Fruit fly (Drosophila melanogaster) whole organism, embryonic: Measurements from ENCODE around the gene CG7231.
A peak's percentile ranks its signal among the peaks of the same experiment; 100 is the strongest.

Experiments used
- CG11247 ChIP-seq: fragments of 200-800 bp; sonication (Bioruptor generic); IDR thresholded peaks from 2 replicates; pipeline ENCODE4 v1.3.6; 2022; ENCODE audit warnings: missing biosample characterization, missing genetic modification characterization
- CG11456 ChIP-seq: fragments of 200-800 bp; sonication (Bioruptor generic); IDR thresholded peaks from 3 replicates; pipeline ENCODE4 v1.3.6; 2022; ENCODE audit warnings: missing biosample characterization, missing genetic modification characterization
- CG1233 ChIP-seq: fragments of 200-800 bp; sonication (Bioruptor generic); optimal IDR thresholded peaks from 4 replicates; lab custom pipeline; 2018; ENCODE audit warnings: missing biosample characterization, mild to moderate bottlenecking, missing genetic modification characterization
- CG12391 ChIP-seq: fragments of 200-800 bp; sonication (Bioruptor generic); optimal IDR thresholded peaks from 3 replicates; lab custom pipeline; 2018; ENCODE audit warnings: missing biosample characterization, mild to moderate bottlenecking, missing genetic modification characterization, moderate library complexity
- CG14014 ChIP-seq: fragments of 200-800 bp; sonication (Bioruptor generic); IDR thresholded peaks from 2 replicates; pipeline ENCODE4 v1.3.6; 2022; ENCODE audit warnings: missing biosample characterization, missing genetic modification characterization
- CG14710 ChIP-seq: fragments of 200-800 bp; sonication (Bioruptor generic); optimal IDR thresholded peaks from 3 replicates; lab custom pipeline; 2019; ENCODE audit warnings: missing biosample characterization, mild to moderate bottlenecking, missing genetic modification characterization, moderate library complexity
- CG15073 ChIP-seq: fragments of 200-800 bp; sonication (Bioruptor generic); optimal IDR thresholded peaks from 2 replicates; lab custom pipeline; 2016; ENCODE audit warnings: missing biosample characterization, missing genetic modification characterization
- CG1792 ChIP-seq: fragments of 200-800 bp; sonication (Bioruptor generic); optimal IDR thresholded peaks from 2 replicates; lab custom pipeline; 2016; ENCODE audit warnings: missing biosample characterization, missing genetic modification characterization
- CG18476 ChIP-seq: fragments of 200-800 bp; sonication (Bioruptor generic); optimal IDR thresholded peaks from 2 replicates; lab custom pipeline; 2016; ENCODE audit warnings: missing biosample characterization, mild to moderate bottlenecking, missing genetic modification characterization
- CG31388 ChIP-seq: fragments of 200-800 bp; sonication (Bioruptor generic); optimal IDR thresholded peaks from 2 replicates; lab custom pipeline; 2016; ENCODE audit warnings: missing biosample characterization, missing genetic modification characterization
- CG3163 ChIP-seq: fragments of 200-800 bp; sonication (Bioruptor generic); optimal IDR thresholded peaks from 3 replicates; lab custom pipeline; 2016; ENCODE audit warnings: missing biosample characterization, missing genetic modification characterization
- CG34224 ChIP-seq: fragments of 200-800 bp; sonication (Bioruptor generic); IDR thresholded peaks from 3 replicates; pipeline ENCODE4 v1.3.6; 2022; ENCODE audit warnings: missing biosample characterization, missing genetic modification characterization; ENCODE audit not compliant: partially characterized antibody
- CG3726 ChIP-seq: fragments of 200-800 bp; sonication (Bioruptor generic); IDR thresholded peaks from 3 replicates; pipeline ENCODE4, ENCODE4 v1.3.6; 2022; ENCODE audit warnings: missing biosample characterization, missing genetic modification characterization
- CG6175 ChIP-seq: fragments of 200-800 bp; sonication (Bioruptor generic); IDR thresholded peaks from 3 replicates; pipeline ENCODE4 v1.3.6; 2022; ENCODE audit warnings: missing biosample characterization, missing genetic modification characterization
- CG6813 ChIP-seq: fragments of 200-800 bp; sonication (Bioruptor generic); optimal IDR thresholded peaks from 2 replicates; lab custom pipeline; 2017; ENCODE audit warnings: missing biosample characterization, missing genetic modification characterization, mild to moderate bottlenecking, moderate library complexity, missing genetic modification reagents
- CG7556 ChIP-seq: fragments of 200-800 bp; sonication (Bioruptor generic); optimal IDR thresholded peaks from 2 replicates; lab custom pipeline; 2017; ENCODE audit warnings: missing biosample characterization, mild to moderate bottlenecking, missing genetic modification characterization
- CG8765 ChIP-seq: fragments of 200-800 bp; sonication (Bioruptor generic); IDR thresholded peaks from 2 replicates; pipeline ENCODE4 v1.3.6; 2022; ENCODE audit warnings: missing biosample characterization, missing genetic modification characterization
- CG8944 ChIP-seq: fragments of 200-800 bp; sonication (Bioruptor generic); optimal IDR thresholded peaks from 3 replicates; lab custom pipeline; 2016; ENCODE audit warnings: missing biosample characterization, missing genetic modification characterization
- CG9797 ChIP-seq: fragments of 200-800 bp; sonication (Bioruptor generic); optimal IDR thresholded peaks from 3 replicates; lab custom pipeline; 2018; ENCODE audit warnings: missing biosample characterization, mild to moderate bottlenecking, missing genetic modification characterization
- CG9817 ChIP-seq: fragments of 200-800 bp; sonication (Bioruptor generic); optimal IDR thresholded peaks from 2 replicates; lab custom pipeline; 2018; ENCODE audit warnings: missing biosample characterization, mild to moderate bottlenecking, missing genetic modification characterization, moderate library complexity
- ERR ChIP-seq: fragments of 200-800 bp; sonication (Bioruptor generic); optimal IDR thresholded peaks from 2 replicates; lab custom pipeline; 2016; ENCODE audit warnings: missing biosample characterization, missing genetic modification characterization
- Ets65A ChIP-seq: fragments of 200-800 bp; sonication (Bioruptor generic); peaks from one replicate; lab custom pipeline; 2016; ENCODE audit warnings: missing biosample characterization, missing genetic modification characterization
- Ets97D ChIP-seq: fragments of 200-800 bp; sonication (Bioruptor generic); optimal IDR thresholded peaks from 3 replicates; lab custom pipeline; 2016; ENCODE audit warnings: missing biosample characterization, missing genetic modification characterization
- H2.0 ChIP-seq: fragments of 200-800 bp; sonication (Bioruptor generic); IDR thresholded peaks from 2 replicates; pipeline ENCODE4 v1.3.6; 2022; ENCODE audit warnings: missing biosample characterization, missing genetic modification characterization
- Hmx ChIP-seq: fragments of 200-800 bp; sonication (Bioruptor generic); optimal IDR thresholded peaks from 2 replicates; lab custom pipeline; 2016; ENCODE audit warnings: missing biosample characterization, missing genetic modification characterization
- Meics ChIP-seq: fragments of 200-800 bp; sonication (Bioruptor generic); optimal IDR thresholded peaks from 2 replicates; lab custom pipeline; 2017; ENCODE audit warnings: missing biosample characterization, mild to moderate bottlenecking, missing genetic modification characterization
- NFAT ChIP-seq: fragments of 200-800 bp; sonication (Bioruptor generic); IDR thresholded peaks from 2 replicates; pipeline ENCODE4 v1.3.6; 2022; ENCODE audit warnings: missing biosample characterization, missing genetic modification characterization
- NfI ChIP-seq: fragments of 200-800 bp; sonication (Bioruptor generic); optimal IDR thresholded peaks from 3 replicates; lab custom pipeline; 2018; ENCODE audit warnings: missing biosample characterization, mild to moderate bottlenecking, missing genetic modification characterization, moderate library complexity
- Oaz ChIP-seq: fragments of 200-800 bp; sonication (Bioruptor generic); IDR thresholded peaks from 2 replicates; pipeline ENCODE4 v1.3.6; 2022; ENCODE audit warnings: missing biosample characterization, missing genetic modification characterization
- Vsx1 ChIP-seq: fragments of 200-800 bp; sonication (Bioruptor generic); optimal IDR thresholded peaks from 2 replicates; lab custom pipeline; 2017; ENCODE audit warnings: missing biosample characterization, mild to moderate bottlenecking, missing genetic modification characterization, missing genetic modification reagents
- Xbp1 ChIP-seq: fragments of 200-800 bp; sonication (Bioruptor generic); optimal IDR thresholded peaks from 3 replicates; lab custom pipeline; 2016; ENCODE audit warnings: missing biosample characterization, mild to moderate bottlenecking, missing genetic modification characterization
- bab2 ChIP-seq: fragments of 200-800 bp; sonication (Bioruptor generic); optimal IDR thresholded peaks from 2 replicates; lab custom pipeline; 2016; ENCODE audit warnings: missing biosample characterization, missing genetic modification characterization
- crc ChIP-seq: fragments of 200-800 bp; sonication (Bioruptor generic); optimal IDR thresholded peaks from 2 replicates; lab custom pipeline; 2016; ENCODE audit warnings: missing biosample characterization, missing genetic modification characterization
- danr ChIP-seq: fragments of 200-800 bp; sonication (Bioruptor generic); IDR thresholded peaks from 2 replicates; pipeline ENCODE4 v1.3.6; 2022; ENCODE audit warnings: missing biosample characterization, missing genetic modification characterization
- eve ChIP-seq, 2 experiments: fragments of >200 bp; optimal IDR thresholded peaks; 2 replicates each; lab custom pipeline; 2017; ENCODE audit warnings: missing biosample characterization in 2 of 2, missing genetic modification characterization in 2 of 2
- gem ChIP-seq: fragments of 200-800 bp; sonication (Bioruptor generic); optimal IDR thresholded peaks from 2 replicates; lab custom pipeline; 2019; ENCODE audit warnings: missing biosample characterization, mild to moderate bottlenecking, missing genetic modification characterization, moderate library complexity
- gro ChIP-seq: fragments of 200-800 bp; sonication (Bioruptor generic); optimal IDR thresholded peaks from 2 replicates; lab custom pipeline; 2016; ENCODE audit warnings: missing biosample characterization, missing genetic modification characterization
- h ChIP-seq: fragments of >200 bp; optimal IDR thresholded peaks from 2 replicates; lab custom pipeline; 2017
- jumu ChIP-seq: fragments of 200-800 bp; sonication (Bioruptor generic); optimal IDR thresholded peaks from 3 replicates; lab custom pipeline; 2016; ENCODE audit warnings: missing biosample characterization, missing genetic modification characterization
- lilli ChIP-seq: fragments of 200-800 bp; sonication (Bioruptor generic); optimal IDR thresholded peaks from 3 replicates; lab custom pipeline; 2016; ENCODE audit warnings: missing biosample characterization, missing genetic modification characterization
- maf-S ChIP-seq: fragments of 200-800 bp; sonication (Bioruptor generic); optimal IDR thresholded peaks from 2 replicates; lab custom pipeline; 2016; ENCODE audit warnings: missing biosample characterization, missing genetic modification characterization
- peb ChIP-seq: fragments of 200-800 bp; sonication (Bioruptor generic); IDR thresholded peaks from 2 replicates; pipeline ENCODE4 v1.3.6; 2022; ENCODE audit warnings: missing biosample characterization, missing genetic modification characterization
- prd ChIP-seq, 3 experiments: fragments of >200 bp in 2 of 3; fragments of 200-800 bp in 1 of 3; sonication (Bioruptor generic) in 1 of 3; optimal IDR thresholded peaks in 2 of 3; IDR thresholded peaks in 1 of 3; 2 replicates in 2 of 3; 3 replicates in 1 of 3; pipeline versions ENCODE4 v1.3.6 to Lab custom; 2017 to 2022; ENCODE audit warnings: missing biosample characterization in 1 of 3, missing genetic modification characterization in 1 of 3
- ro ChIP-seq: fragments of 200-800 bp; sonication (Bioruptor generic); IDR thresholded peaks from 2 replicates; pipeline ENCODE4 v1.3.6; 2022; ENCODE audit warnings: missing biosample characterization, missing genetic modification characterization
- scrt ChIP-seq: fragments of 200-800 bp; sonication (Bioruptor generic); optimal IDR thresholded peaks from 2 replicates; lab custom pipeline; 2018; ENCODE audit warnings: missing biosample characterization, mild to moderate bottlenecking, missing genetic modification characterization, moderate library complexity
- seq ChIP-seq: fragments of 200-800 bp; sonication (Bioruptor generic); IDR thresholded peaks from 2 replicates; pipeline ENCODE4 v1.3.6; 2022; ENCODE audit warnings: missing biosample characterization, missing genetic modification characterization
- stc ChIP-seq: fragments of 200-800 bp; sonication (Bioruptor generic); IDR thresholded peaks from 2 replicates; pipeline ENCODE4 v1.3.6; 2022; ENCODE audit warnings: missing biosample characterization, missing genetic modification characterization
- sug ChIP-seq: fragments of 200-800 bp; optimal IDR thresholded peaks from 2 replicates; lab custom pipeline; 2019; ENCODE audit warnings: missing biosample characterization, mild to moderate bottlenecking, missing genetic modification characterization, moderate library complexity
- tx ChIP-seq: fragments of 200-800 bp; sonication (Bioruptor generic); optimal IDR thresholded peaks from 2 replicates; lab custom pipeline; 2016; ENCODE audit warnings: missing biosample characterization, missing genetic modification characterization

The CG7231 gene

dm6 chr2L:8001694-8002627 is 18.2 kb downstream of the CG7231 start (continued):
- TF ChIP-seq jumu (GFP tag; lab: Kevin White, UChicago) (peak; percentile 74), CG11456 (GFP tag; lab: Robert Waterston, UW) (peak; percentile 77), CG15073 (GFP tag; lab: Kevin White, UChicago) (no peak), CG3726 (GFP tag; lab: Robert Waterston, UW) (peak; percentile 68; the same call in 1 of the 3 replicates), peb (GFP tag; lab: Robert Waterston, UW) (peak; percentile 66), CG34224 (no peak; the same call in 2 of the 3 replicates), ERR (GFP tag; lab: Kevin White, UChicago) (peak; percentile 71), CG8765 (GFP tag; lab: Robert Waterston, UW) (no peak), danr (GFP tag; lab: Robert Waterston, UW) (peak; percentile 82), eve (GFP tag; optimal IDR thresholded peaks at IDR 0.05; lab: Kevin White, UChicago) (peak in 1 of 2 experiments; percentile 94), seq (GFP tag; lab: Robert Waterston, UW) (peak; percentile 89), bab2 (GFP tag; lab: Kevin White, UChicago) (peak; percentile 81), Vsx1 (peak; percentile 80), lilli (GFP tag; lab: Kevin White, UChicago) (peak; percentile 88), CG14014 (GFP tag; lab: Robert Waterston, UW) (peak; percentile 78), CG14710 (tag; lab: Kevin White, UChicago) (peak; percentile 87), CG6813 (peak; percentile 73), CG31388 (GFP tag; lab: Kevin White, UChicago) (peak; percentile 57), CG3163 (GFP tag; lab: Kevin White, UChicago) (peak; percentile 48), tx (GFP tag; lab: Kevin White, UChicago) (peak; percentile 69), stc (GFP tag; lab: Robert Waterston, UW) (peak; percentile 71), Ets97D (GFP tag; lab: Kevin White, UChicago) (peak; percentile 36), Xbp1 (GFP tag; lab: Kevin White, UChicago) (peak; percentile 90), CG7556 (GFP tag; lab: Kevin White, UChicago) (peak; percentile 96), CG1233 (peak; percentile 85), gem (tag; lab: Kevin White, UChicago) (peak; percentile 94), NFAT (GFP tag; lab: Robert Waterston, UW) (peak; percentile 60; the same call in 1 of the 2 replicates), NfI (GFP tag; lab: Kevin White, UChicago) (peak; percentile 88), ro (GFP tag; lab: Robert Waterston, UW) (0 out of 2 replicates have a peak, but pooled peaks have one; percentile 39), Ets65A (GFP tag; lab: Kevin White, UChicago) (peak; percentile 95), CG8944 (GFP tag; lab: Kevin White, UChicago) (peak; percentile 73), sug (peak; percentile 85), h (lab: Kevin White, UChicago) (no peak), gro (GFP tag; lab: Kevin White, UChicago) (peak; percentile 62), CG9797 (GFP tag; lab: Kevin White, UChicago) (peak; percentile 4), CG1792 (GFP tag; lab: Kevin White, UChicago) (peak; percentile 67), Hmx (peak; percentile 62), H2.0 (GFP tag; lab: Robert Waterston, UW) (peak; percentile 68), CG9817 (tag; lab: Kevin White, UChicago) (peak; percentile 79), prd (optimal IDR thresholded peaks at IDR 0.05; lab: Kevin White, UChicago) (no peak), prd (GFP tag; IDR thresholded peaks at IDR 0.05; lab: Robert Waterston, UW) (peak; percentile 85), CG11247 (peak; percentile 63; the same call in 1 of the 2 replicates), CG12391 (tag; lab: Kevin White, UChicago) (peak; percentile 88), Meics (GFP tag; lab: Kevin White, UChicago) (peak; percentile 92), scrt (GFP tag; lab: Kevin White, UChicago) (peak; percentile 75), crc (peak; percentile 69), Oaz (GFP tag; lab: Robert Waterston, UW) (peak; percentile 74), CG6175 (0 out of 3 replicates have a peak, but pooled peaks have one; percentile 43), CG18476 (GFP tag; lab: Kevin White, UChicago) (peak; percentile 86), maf-S (GFP tag; lab: Kevin White, UChicago) (peak; percentile 68)
